Fruit fly (Drosophila melanogaster) whole organism, embryonic: Measurements from ENCODE around the gene Rpn2.

Experiments used
- CG10321 ChIP-seq: fragments of 200-800 bp; sonication (Bioruptor generic); IDR thresholded peaks from 2 replicates; pipeline ENCODE4 v1.3.6; 2022; ENCODE audit warnings: missing biosample characterization, missing genetic modification characterization
- CG11723 ChIP-seq: fragments of 200-800 bp; sonication (Bioruptor generic); optimal IDR thresholded peaks from 2 replicates; lab custom pipeline; 2017; ENCODE audit warnings: missing biosample characterization, mild to moderate bottlenecking, missing genetic modification characterization
- CG14014 ChIP-seq: fragments of 200-800 bp; sonication (Bioruptor generic); IDR thresholded peaks from 2 replicates; pipeline ENCODE4 v1.3.6; 2022; ENCODE audit warnings: missing biosample characterization, missing genetic modification characterization
- CG14050 ChIP-seq: fragments of 200-800 bp; sonication (Bioruptor generic); IDR thresholded peaks from 3 replicates; pipeline ENCODE4 v1.3.6; 2022; ENCODE audit warnings: missing biosample characterization, missing genetic modification characterization
- CG14441 ChIP-seq: fragments of 200-800 bp; sonication (Bioruptor generic); IDR thresholded peaks from 2 replicates; pipeline ENCODE4 v1.3.6; 2022; ENCODE audit warnings: missing biosample characterization, missing genetic modification characterization
- CG14667 ChIP-seq: fragments of 200-800 bp; sonication (Bioruptor generic); IDR thresholded peaks from 2 replicates; pipeline ENCODE4 v1.3.6; 2022; ENCODE audit warnings: missing biosample characterization, missing genetic modification characterization
- CG15696 ChIP-seq: fragments of 200-800 bp; sonication (Bioruptor generic); optimal IDR thresholded peaks from 2 replicates; lab custom pipeline; 2019; ENCODE audit warnings: missing biosample characterization, mild to moderate bottlenecking, missing genetic modification characterization, moderate library complexity
- CG2889 ChIP-seq: fragments of 200-800 bp; sonication (Bioruptor generic); IDR thresholded peaks from 3 replicates; pipeline ENCODE4 v1.3.6; 2022; ENCODE audit warnings: missing biosample characterization, missing genetic modification characterization
- CG33557 ChIP-seq: fragments of 200-800 bp; sonication (Bioruptor generic); optimal IDR thresholded peaks from 2 replicates; lab custom pipeline; 2019; ENCODE audit warnings: missing biosample characterization, mild to moderate bottlenecking, missing genetic modification characterization, moderate library complexity
- CG3726 ChIP-seq: fragments of 200-800 bp; sonication (Bioruptor generic); IDR thresholded peaks from 3 replicates; pipeline ENCODE4, ENCODE4 v1.3.6; 2022; ENCODE audit warnings: missing biosample characterization, missing genetic modification characterization
- CG3838 ChIP-seq: fragments of 200-800 bp; sonication (Bioruptor generic); optimal IDR thresholded peaks from 3 replicates; lab custom pipeline; 2016; ENCODE audit warnings: missing biosample characterization, missing genetic modification characterization
- CG4282 ChIP-seq: fragments of 200-800 bp; sonication (Bioruptor generic); optimal IDR thresholded peaks from 2 replicates; lab custom pipeline; 2016; ENCODE audit warnings: missing biosample characterization, missing genetic modification characterization
- CG4820 ChIP-seq: fragments of 200-800 bp; sonication (Bioruptor generic); optimal IDR thresholded peaks from 3 replicates; lab custom pipeline; 2016; ENCODE audit warnings: missing biosample characterization, missing genetic modification characterization
- CG6175 ChIP-seq: fragments of 200-800 bp; sonication (Bioruptor generic); IDR thresholded peaks from 3 replicates; pipeline ENCODE4 v1.3.6; 2022; ENCODE audit warnings: missing biosample characterization, missing genetic modification characterization
- CG6254 ChIP-seq: fragments of 200-800 bp; sonication (Bioruptor generic); optimal IDR thresholded peaks from 3 replicates; lab custom pipeline; 2017; ENCODE audit warnings: mild to moderate bottlenecking, missing biosample characterization, missing genetic modification reagents, missing genetic modification characterization
- CG6654 ChIP-seq: fragments of 200-800 bp; sonication (Bioruptor generic); optimal IDR thresholded peaks from 2 replicates; lab custom pipeline; 2017; ENCODE audit warnings: missing biosample characterization, mild to moderate bottlenecking, missing genetic modification characterization
- CG7745 ChIP-seq: fragments of 200-800 bp; sonication (Bioruptor generic); optimal IDR thresholded peaks from 2 replicates; lab custom pipeline; 2018; ENCODE audit warnings: missing biosample characterization, mild to moderate bottlenecking, missing genetic modification characterization, moderate library complexity
- CG7928 ChIP-seq: fragments of 200-800 bp; sonication (Bioruptor generic); optimal IDR thresholded peaks from 2 replicates; lab custom pipeline; 2017; ENCODE audit warnings: missing biosample characterization, mild to moderate bottlenecking, missing genetic modification characterization
- CG8359 ChIP-seq: fragments of 200-800 bp; sonication (Bioruptor generic); optimal IDR thresholded peaks from 2 replicates; lab custom pipeline; 2017; ENCODE audit warnings: missing biosample characterization, mild to moderate bottlenecking, missing genetic modification characterization, borderline replicate concordance
- CG9215 ChIP-seq: fragments of 200-800 bp; sonication (Bioruptor generic); IDR thresholded peaks from 2 replicates; pipeline ENCODE4 v1.3.6; 2022; ENCODE audit warnings: missing biosample characterization, missing genetic modification characterization
- Deaf1 ChIP-seq: fragments of 200-800 bp; optimal IDR thresholded peaks from 3 replicates; lab custom pipeline; 2019; ENCODE audit warnings: missing biosample characterization, mild to moderate bottlenecking, missing genetic modification characterization, moderate library complexity
- HHEX ChIP-seq: fragments of 200-800 bp; sonication (Bioruptor generic); optimal IDR thresholded peaks from 3 replicates; lab custom pipeline; 2017; ENCODE audit warnings: missing biosample characterization, mild to moderate bottlenecking, missing genetic modification characterization, missing genetic modification reagents
- Max ChIP-seq: fragments of 200-800 bp; sonication (Bioruptor generic); optimal IDR thresholded peaks from 2 replicates; lab custom pipeline; 2016; ENCODE audit warnings: missing biosample characterization, mild to moderate bottlenecking, missing genetic modification characterization
- Mrtf ChIP-seq: fragments of 200-800 bp; sonication (Bioruptor generic); IDR thresholded peaks from 3 replicates; pipeline ENCODE4 v1.3.6; 2022; ENCODE audit warnings: missing biosample characterization, missing genetic modification characterization
- Opbp ChIP-seq: fragments of 200-800 bp; sonication (Bioruptor generic); IDR thresholded peaks from 3 replicates; pipeline ENCODE4 v1.3.6; 2022; ENCODE audit warnings: missing biosample characterization, missing genetic modification characterization; ENCODE audit not compliant: partially characterized antibody
- Poxn ChIP-seq: fragments of 200-800 bp; sonication (Bioruptor generic); IDR thresholded peaks from 2 replicates; pipeline ENCODE4 v1.3.6; 2022; ENCODE audit warnings: missing biosample characterization, missing genetic modification characterization
- TFAM ChIP-seq: fragments of 200-800 bp; sonication (Bioruptor generic); optimal IDR thresholded peaks from 2 replicates; lab custom pipeline; 2017; ENCODE audit warnings: missing biosample characterization, missing genetic modification characterization, inconsistent platforms
- Trl ChIP-seq, 3 experiments: fragments of >200 bp in 2 of 3; fragments of 200-800 bp in 1 of 3; sonication (Bioruptor generic) in 1 of 3; optimal IDR thresholded peaks; 2 replicates in 1 of 3; 3 replicates in 2 of 3; lab custom pipeline; 2016 to 2017; ENCODE audit warnings: missing biosample characterization in 1 of 3, missing genetic modification characterization in 1 of 3
- abd-A ChIP-seq: fragments of 200-800 bp; sonication (Bioruptor generic); optimal IDR thresholded peaks from 3 replicates; lab custom pipeline; 2019; ENCODE audit warnings: missing biosample characterization, mild to moderate bottlenecking, missing genetic modification characterization, moderate library complexity
- br ChIP-seq: fragments of >200 bp; optimal IDR thresholded peaks from 2 replicates; lab custom pipeline; 2017
- chinmo ChIP-seq: fragments of 200-800 bp; sonication (Bioruptor generic); IDR thresholded peaks from 4 replicates; pipeline ENCODE4 v1.3.6; 2022; ENCODE audit warnings: missing biosample characterization, missing genetic modification characterization; ENCODE audit not compliant: partially characterized antibody
- crc ChIP-seq: fragments of 200-800 bp; sonication (Bioruptor generic); optimal IDR thresholded peaks from 2 replicates; lab custom pipeline; 2016; ENCODE audit warnings: missing biosample characterization, missing genetic modification characterization
- dan ChIP-seq: fragments of 200-800 bp; sonication (Bioruptor generic); IDR thresholded peaks from 2 replicates; pipeline ENCODE4 v1.3.6; 2022; ENCODE audit warnings: missing biosample characterization, missing genetic modification characterization
- danr ChIP-seq: fragments of 200-800 bp; sonication (Bioruptor generic); IDR thresholded peaks from 2 replicates; pipeline ENCODE4 v1.3.6; 2022; ENCODE audit warnings: missing biosample characterization, missing genetic modification characterization
- dmrt99B ChIP-seq: fragments of 200-800 bp; sonication (Bioruptor generic); optimal IDR thresholded peaks from 2 replicates; lab custom pipeline; 2018; ENCODE audit warnings: missing biosample characterization, mild to moderate bottlenecking, missing genetic modification characterization, moderate library complexity
- dysf ChIP-seq: fragments of 200-800 bp; sonication (Bioruptor generic); IDR thresholded peaks from 3 replicates; pipeline ENCODE4 v1.3.6; 2022; ENCODE audit warnings: missing biosample characterization, missing genetic modification characterization
- emc ChIP-seq: fragments of 200-800 bp; sonication (Bioruptor generic); optimal IDR thresholded peaks from 2 replicates; lab custom pipeline; 2016; ENCODE audit warnings: missing biosample characterization, missing genetic modification characterization
- hbn ChIP-seq: fragments of 200-800 bp; sonication (Bioruptor generic); IDR thresholded peaks from 2 replicates; pipeline ENCODE4 v1.3.6; 2022; ENCODE audit warnings: missing biosample characterization, missing genetic modification characterization; ENCODE audit not compliant: partially characterized antibody
- jigr1 ChIP-seq: fragments of 200-800 bp; sonication (Bioruptor generic); IDR thresholded peaks from 3 replicates; pipeline ENCODE4 v1.3.6; 2022; ENCODE audit warnings: missing biosample characterization, missing genetic modification characterization
- kay ChIP-seq: fragments of 200-800 bp; sonication (Bioruptor generic); optimal IDR thresholded peaks from 2 replicates; lab custom pipeline; 2016; ENCODE audit warnings: missing biosample characterization, missing genetic modification characterization
- ken ChIP-seq: fragments of 200-800 bp; sonication (Bioruptor generic); IDR thresholded peaks from 3 replicates; pipeline ENCODE4 v1.3.6; 2022; ENCODE audit warnings: missing biosample characterization, missing genetic modification characterization
- odd ChIP-seq: fragments of 200-800 bp; sonication (Bioruptor generic); optimal IDR thresholded peaks from 2 replicates; lab custom pipeline; 2017; ENCODE audit warnings: missing biosample characterization, mild to moderate bottlenecking, missing genetic modification characterization
- psq ChIP-seq: fragments of 200-800 bp; sonication (Bioruptor generic); optimal IDR thresholded peaks from 2 replicates; lab custom pipeline; 2017; ENCODE audit warnings: missing biosample characterization, missing genetic modification characterization
- shn ChIP-seq: fragments of 200-800 bp; sonication (Bioruptor generic); optimal IDR thresholded peaks from 3 replicates; lab custom pipeline; 2016; ENCODE audit warnings: missing biosample characterization, missing genetic modification characterization
- ssp ChIP-seq: fragments of 200-800 bp; sonication (Bioruptor generic); IDR thresholded peaks from 2 replicates; pipeline ENCODE4 v1.3.6; 2022; ENCODE audit warnings: missing biosample characterization, missing genetic modification characterization
- tll ChIP-seq, 2 experiments: fragments of 200-800 bp in 1 of 2; fragments of >200 bp in 1 of 2; sonication (Bioruptor generic) in 1 of 2; optimal IDR thresholded peaks; 2 replicates each; lab custom pipeline; 2017 to 2019; ENCODE audit warnings: missing biosample characterization in 2 of 2, missing genetic modification characterization in 2 of 2, mild to moderate bottlenecking in 1 of 2, moderate library complexity in 1 of 2
- trem ChIP-seq: fragments of 200-800 bp; optimal IDR thresholded peaks from 3 replicates; lab custom pipeline; 2019; ENCODE audit warnings: missing biosample characterization, mild to moderate bottlenecking, missing genetic modification characterization, moderate library complexity
- wor ChIP-seq: fragments of 200-800 bp; sonication (Bioruptor generic); IDR thresholded peaks from 2 replicates; pipeline ENCODE4 v1.3.6; 2022; ENCODE audit warnings: missing biosample characterization, missing genetic modification characterization
- zfh2 ChIP-seq: fragments of 200-800 bp; sonication (Bioruptor generic); optimal IDR thresholded peaks from 2 replicates; lab custom pipeline; 2016; ENCODE audit warnings: missing biosample characterization, missing genetic modification characterization

Rpn2 gene

DNA sequence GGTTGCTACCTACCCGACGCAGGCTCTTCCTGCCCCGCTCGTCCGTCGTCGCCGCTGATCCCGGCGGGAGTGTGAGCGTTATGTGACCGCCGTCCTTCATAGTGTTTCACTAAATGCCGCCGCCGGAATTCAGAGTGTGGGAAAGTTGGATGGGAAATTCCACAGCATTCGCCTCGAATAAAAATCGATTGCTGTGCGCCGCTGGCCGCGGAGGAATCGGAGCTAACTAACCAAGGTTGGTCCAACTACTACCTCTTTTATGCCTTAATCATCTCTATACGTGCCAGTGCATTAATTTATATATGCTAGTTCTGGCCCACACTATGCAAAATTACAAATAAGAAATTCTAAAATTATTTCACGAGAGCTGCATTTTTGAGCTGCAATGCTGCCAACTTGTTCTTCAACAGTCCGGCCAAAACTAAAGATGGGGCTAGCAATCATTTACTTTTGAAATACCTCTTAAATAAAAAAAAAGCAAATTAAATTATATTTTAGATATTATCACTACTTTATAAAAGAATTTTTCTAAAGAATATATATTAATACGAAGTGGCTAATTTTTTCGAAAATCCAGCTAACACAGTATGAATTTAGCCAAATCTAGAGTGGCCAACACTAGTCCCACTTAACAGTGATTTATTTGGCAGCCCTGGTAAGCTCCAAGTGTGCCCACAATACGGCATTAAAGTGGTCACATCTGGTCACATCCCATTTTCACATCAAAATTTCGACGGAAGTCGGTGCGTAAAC lies 40.8 kb upstream of the Rpn2 start, which contains the start of the genes alpha-Man-Ib and Pdhb (continued):
- TF ChIP-seq Trl (optimal IDR thresholded peaks at IDR 0.05; lab: Kevin White, UChicago): no peak
- peak; percentile 33 for TF ChIP-seq Trl (GFP tag; optimal IDR thresholded peaks at IDR 0.05; lab: Kevin White, UChicago)
- TF ChIP-seq CG7745 (tag; lab: Kevin White, UChicago): no peak
- TF ChIP-seq CG14050 (GFP tag; lab: Robert Waterston, UW): peak; percentile 62; the same call in 2 of the 3 replicates
- TF ChIP-seq trem: peak; percentile 99
- TF ChIP-seq Max (GFP tag; lab: Kevin White, UChicago): peak; percentile 57
- no peak for TF ChIP-seq odd (GFP tag; lab: Kevin White, UChicago)
- no peak for TF ChIP-seq CG4282 (GFP tag; lab: Kevin White, UChicago)
- TF ChIP-seq dan (GFP tag; lab: Robert Waterston, UW): peak; percentile 53; the same call in 1 of the 2 replicates
- peak; percentile 80 for TF ChIP-seq CG14667 (GFP tag; lab: Robert Waterston, UW)
- no peak for TF ChIP-seq Opbp (GFP tag; lab: Robert Waterston, UW)
- TF ChIP-seq CG6254: no peak
- no peak for TF ChIP-seq CG3838 (GFP tag; lab: Kevin White, UChicago)
- no peak for TF ChIP-seq CG8359 (GFP tag; lab: Kevin White, UChicago)
- peak; percentile 75; the same call in 2 of the 3 replicates for TF ChIP-seq Mrtf (GFP tag; lab: Robert Waterston, UW)
- no peak for TF ChIP-seq abd-A (tag; lab: Kevin White, UChicago)
- peak; percentile 42 for TF ChIP-seq psq (GFP tag; lab: Kevin White, UChicago)
- peak; percentile 52 for TF ChIP-seq CG4820
- peak; percentile 72 for TF ChIP-seq CG33557 (GFP tag; lab: Kevin White, UChicago)
- peak; percentile 81 for TF ChIP-seq CG15696 (tag; lab: Kevin White, UChicago)
- no peak for TF ChIP-seq br
- peak; percentile 81 for TF ChIP-seq dysf (GFP tag; lab: Robert Waterston, UW)
- peak; percentile 80 for TF ChIP-seq zfh2 (GFP tag; lab: Kevin White, UChicago)
- no peak for TF ChIP-seq dmrt99B
- no peak for TF ChIP-seq emc (GFP tag; lab: Kevin White, UChicago)
- TF ChIP-seq Deaf1 (tag; lab: Kevin White, UChicago): no peak
- TF ChIP-seq Poxn (GFP tag; lab: Robert Waterston, UW): no peak
- TF ChIP-seq shn (GFP tag; lab: Kevin White, UChicago): peak; percentile 29
- TF ChIP-seq CG2889 (GFP tag; lab: Robert Waterston, UW): peak; percentile 58; the same call in 2 of the 3 replicates
- peak; percentile 63; the same call in 1 of the 2 replicates for TF ChIP-seq danr (GFP tag; lab: Robert Waterston, UW)
- TF ChIP-seq CG6654 (GFP tag; lab: Kevin White, UChicago): peak; percentile 5
- TF ChIP-seq ssp (GFP tag; lab: Robert Waterston, UW): peak; percentile 84
- no peak for TF ChIP-seq crc (GFP tag; lab: Kevin White, UChicago)
- peak; percentile 77 for TF ChIP-seq ken (GFP tag; lab: Robert Waterston, UW)
- peak; percentile 44 for TF ChIP-seq HHEX (GFP tag; lab: Kevin White, UChicago)
- TF ChIP-seq hbn (GFP tag; lab: Robert Waterston, UW): no peak
- TF ChIP-seq CG14014: peak; percentile 71
- TF ChIP-seq CG11723: peak; percentile 24
- peak; percentile 85 for TF ChIP-seq CG9215
- 0 out of 3 replicates have a peak, but pooled peaks have one; percentile 40 for TF ChIP-seq CG3726
- TF ChIP-seq wor (GFP tag; lab: Robert Waterston, UW): no peak
- TF ChIP-seq jigr1 (GFP tag; lab: Robert Waterston, UW): peak; percentile 57; the same call in 1 of the 3 replicates
- peak; percentile 73 for TF ChIP-seq CG14441 (GFP tag; lab: Robert Waterston, UW)
- no peak for TF ChIP-seq CG10321 (GFP tag; lab: Robert Waterston, UW)
- TF ChIP-seq chinmo (GFP tag; lab: Robert Waterston, UW): 0 out of 4 replicates have a peak, but pooled peaks have one; percentile 38
- no peak for TF ChIP-seq tll (GFP tag; optimal IDR thresholded peaks at IDR 0.05; lab: Kevin White, UChicago)
- peak; percentile 59 for TF ChIP-seq kay (GFP tag; lab: Kevin White, UChicago)
- no peak for TF ChIP-seq TFAM (GFP tag; lab: Kevin White, UChicago)
- TF ChIP-seq CG6175 (GFP tag; lab: Robert Waterston, UW): peak; percentile 67; the same call in 1 of the 3 replicates
- TF ChIP-seq CG7928: peak; percentile 95
